Fruit fly (Drosophila melanogaster): ENCODE data around the gene CG46448.

The CG46448 gene

dm6 chr2L:2420490-2420889, 29.0 kb downstream of the CG46448 start, which contains the start of gene CG9886 (continued):
- TF ChIP-seq amos (GFP tag; IDR thresholded peaks at IDR 0.05; ENCODE audit: partially characterized antibody), result no peak
- TF ChIP-seq HLH4C (GFP tag; IDR thresholded peaks at IDR 0.05; ENCODE audit: partially characterized antibody), result no peak
- no peak for TF ChIP-seq pnt (GFP tag; optimal IDR thresholded peaks at IDR 0.05)
- TF ChIP-seq phol (tag; optimal IDR thresholded peaks at IDR 0.05), result peak; percentile 83
- peak; percentile 84 for TF ChIP-seq CG31441 (GFP tag; IDR thresholded peaks at IDR 0.05)
- peak; percentile 67 for TF ChIP-seq Ssrp (tag; optimal IDR thresholded peaks at IDR 0.05)
- TF ChIP-seq run (tag; optimal IDR thresholded peaks at IDR 0.05), result peak; percentile 45
- TF ChIP-seq eve (GFP tag; optimal IDR thresholded peaks at IDR 0.05), result no peak
- TF ChIP-seq CG4707 (GFP tag; optimal IDR thresholded peaks at IDR 0.05), result no peak
- no peak for TF ChIP-seq inv (GFP tag; IDR thresholded peaks at IDR 0.05; ENCODE audit: partially characterized antibody)
- TF ChIP-seq B-H1 (GFP tag; IDR thresholded peaks at IDR 0.05), result peak; percentile 12; the same call in 1 of the 3 replicates
- peak; percentile 26 for TF ChIP-seq CG5245 (GFP tag; optimal IDR thresholded peaks at IDR 0.05)
- peak; percentile 5 for TF ChIP-seq CG6683 (GFP tag; optimal IDR thresholded peaks at IDR 0.05)
- TF ChIP-seq Hr51 (GFP tag; optimal IDR thresholded peaks at IDR 0.05), result peak; percentile 3 to 78
- no peak for TF ChIP-seq CG13894 (tag; optimal IDR thresholded peaks at IDR 0.05)
- TF ChIP-seq Spps (tag; optimal IDR thresholded peaks at IDR 0.05), result peak; percentile 39
- no peak for TF ChIP-seq Neu2 (GFP tag; optimal IDR thresholded peaks at IDR 0.05; ENCODE audit: borderline replicate concordance)
- peak; percentile 43 for TF ChIP-seq CG2116 (GFP tag; optimal IDR thresholded peaks at IDR 0.05)
- no peak for TF ChIP-seq mirr (GFP tag; optimal IDR thresholded peaks at IDR 0.05)
- peak; percentile 73 for TF ChIP-seq CG10267 (tag; optimal IDR thresholded peaks at IDR 0.05)
- TF ChIP-seq Atf3 (GFP tag; optimal IDR thresholded peaks at IDR 0.05), result no peak
- TF ChIP-seq NFAT (GFP tag; IDR thresholded peaks at IDR 0.05), result no peak
- TF ChIP-seq CG8924 (tag; optimal IDR thresholded peaks at IDR 0.05), result peak; percentile 70
- peak; percentile 43; the same call in 1 of the 2 replicates for TF ChIP-seq CG6689 (GFP tag; IDR thresholded peaks at IDR 0.05)
- TF ChIP-seq ranshi (GFP tag; IDR thresholded peaks at IDR 0.05), result 0 out of 2 replicates have a peak, but pooled peaks have one; percentile 24
- TF ChIP-seq dan (GFP tag; IDR thresholded peaks at IDR 0.05), result no peak
- no peak for TF ChIP-seq CG12769 (tag; optimal IDR thresholded peaks at IDR 0.05)
- 0 out of 2 replicates have a peak, but pooled peaks have one; percentile 27 for TF ChIP-seq wdn (GFP tag; IDR thresholded peaks at IDR 0.05)
- no peak for TF ChIP-seq MESR4 (GFP tag; optimal IDR thresholded peaks at IDR 0.05)
- no peak for TF ChIP-seq CG1024 (GFP tag; IDR thresholded peaks at IDR 0.05)
- peak; percentile 23 for TF ChIP-seq CG8290 (GFP tag; optimal IDR thresholded peaks at IDR 0.05)
- TF ChIP-seq CG8290 (tag; optimal IDR thresholded peaks at IDR 0.05), result no peak
- peak; percentile 50 for TF ChIP-seq Fer3 (tag; optimal IDR thresholded peaks at IDR 0.05)
- peak; percentile 89 for TF ChIP-seq stwl (tag; optimal IDR thresholded peaks at IDR 0.05)
- TF ChIP-seq Taf1 (GFP tag; IDR thresholded peaks at IDR 0.05), result no peak
- TF ChIP-seq CG7357 (GFP tag; IDR thresholded peaks at IDR 0.05), result no peak
- TF ChIP-seq CG8388 (GFP tag; optimal IDR thresholded peaks at IDR 0.05), result peak; percentile 79
- TF ChIP-seq slp2 (GFP tag; optimal IDR thresholded peaks at IDR 0.05), result no peak
- TF ChIP-seq lov (optimal IDR thresholded peaks at IDR 0.05), result no peak
- TF ChIP-seq lov (GFP tag; IDR thresholded peaks at IDR 0.05), result no peak
- TF ChIP-seq CG11398 (GFP tag; optimal IDR thresholded peaks at IDR 0.05), result no peak
- no peak for TF ChIP-seq dysf (GFP tag; IDR thresholded peaks at IDR 0.05)
- TF ChIP-seq CG12659 (GFP tag; optimal IDR thresholded peaks at IDR 0.05), result peak; percentile 49
- peak in 1 of 2 experiments; percentile 76 for TF ChIP-seq bsh (GFP tag; optimal IDR thresholded peaks at IDR 0.05)
- TF ChIP-seq Tbp (GFP tag; optimal IDR thresholded peaks at IDR 0.05), result no peak
- no peak for TF ChIP-seq HmgD (GFP tag; optimal IDR thresholded peaks at IDR 0.05)

Measured in whole organism, embryonic.